Worm (Caenorhabditis elegans): ENCODE data around the gene K10G6.9.

ce11 chrII:3996005-3996404 is 23.9 kb downstream of the K10G6.9 start, which contains the start of gene clc-22:
- no peak for TF ChIP-seq elt-2 (tag; optimal IDR thresholded peaks at IDR 0.05)
- TF ChIP-seq ceh-9 (tag; optimal IDR thresholded peaks at IDR 0.05): no peak
